Worm (Caenorhabditis elegans): ENCODE data around the gene cyp-33C1.

The cyp-33C1 gene

ce11 chrV:2135323-2135722, 44.0 kb upstream of the cyp-33C1 start (continued):
- TF ChIP-seq attf-4 (tag; optimal IDR thresholded peaks at IDR 0.05) (no peak), lim-7 (GFP tag; IDR thresholded peaks at IDR 0.05) (no peak), zag-1 (tag; optimal IDR thresholded peaks at IDR 0.05) (no peak), ZK337.2 (GFP tag; IDR thresholded peaks at IDR 0.05) (0 out of 2 replicates have a peak, but pooled peaks have one; percentile 8), T26A8.4 (GFP tag; IDR thresholded peaks at IDR 0.05) (no peak), nhr-25 (tag; optimal IDR thresholded peaks at IDR 0.05; ENCODE audit: borderline replicate concordance, insufficient read depth) (no peak), cey-2 (tag; optimal IDR thresholded peaks at IDR 0.05; ENCODE audit: borderline replicate concordance, insufficient read depth) (no peak), sdz-12 (GFP tag; optimal IDR thresholded peaks at IDR 0.05) (no peak), nhr-41 (GFP tag; IDR thresholded peaks at IDR 0.05) (no peak), lin-13 (GFP tag; optimal IDR thresholded peaks at IDR 0.05) (no peak), dve-1 (tag; optimal IDR thresholded peaks at IDR 0.05; ENCODE audit: insufficient read depth) (peak; percentile 4), arid-1 (GFP tag; conservative IDR thresholded peaks at IDR 0.05) (peak; percentile 45; the same call in 1 of the 2 replicates), nhr-77 (tag; optimal IDR thresholded peaks at IDR 0.05) (no peak), ceh-28 (tag; optimal IDR thresholded peaks at IDR 0.05) (no peak), hmg-1.1 (GFP tag; IDR thresholded peaks at IDR 0.05) (peak; percentile 34; the same call in 1 of the 2 replicates), Y75B8A.6 (GFP tag; IDR thresholded peaks at IDR 0.05) (no peak), snpc-4 (tag; optimal IDR thresholded peaks at IDR 0.05) (no peak), spr-3 (GFP tag; optimal IDR thresholded peaks at IDR 0.05) (no peak), daf-12 (tag; optimal IDR thresholded peaks at IDR 0.05) (no peak), tra-1 (GFP tag; IDR thresholded peaks at IDR 0.05) (no peak), dmd-6 (GFP tag; IDR thresholded peaks at IDR 0.05) (peak; percentile 52), dmd-9 (GFP tag; IDR thresholded peaks at IDR 0.05) (no peak), gei-8 (GFP tag; optimal IDR thresholded peaks at IDR 0.05) (no peak), dpl-1 (GFP tag; optimal IDR thresholded peaks at IDR 0.05) (peak; percentile 18), mdl-1 (tag; optimal IDR thresholded peaks at IDR 0.05) (peak in 1 of 2 experiments; percentile 68), rbr-2 (tag; optimal IDR thresholded peaks at IDR 0.05) (no peak), mxl-3 (GFP tag; optimal IDR thresholded peaks at IDR 0.05) (peak; percentile 95), nhr-6 (tag; optimal IDR thresholded peaks at IDR 0.05) (no peak), R02D3.7 (tag; optimal IDR thresholded peaks at IDR 0.05) (no peak), aly-2 (tag; optimal IDR thresholded peaks at IDR 0.05) (no peak), ceh-62 (tag; optimal IDR thresholded peaks at IDR 0.05) (no peak), T20F7.1 (GFP tag; optimal IDR thresholded peaks at IDR 0.05) (no peak), F10B5.3 (tag; optimal IDR thresholded peaks at IDR 0.05) (no peak), nhr-11 (tag; optimal IDR thresholded peaks at IDR 0.05) (peak; percentile 69)

DNA sequence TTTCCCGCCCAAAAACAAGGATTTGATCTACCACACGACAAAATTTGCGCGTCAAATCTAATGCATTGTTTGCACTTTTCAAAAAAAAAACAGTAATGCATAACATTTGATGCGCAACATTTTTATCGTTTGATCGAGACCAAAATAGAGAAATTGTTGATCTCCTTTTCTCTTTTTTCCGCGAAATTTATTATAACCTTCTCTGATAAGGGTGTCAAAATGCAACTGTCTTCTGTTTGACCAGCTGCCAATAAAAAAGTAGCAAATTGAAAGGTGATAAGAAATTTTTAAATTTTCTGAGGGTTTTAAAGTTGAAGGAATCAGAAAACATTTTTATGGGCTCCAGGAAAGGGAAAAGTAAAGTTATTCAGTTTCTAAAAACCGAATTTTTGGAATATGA, 42.3 kb upstream of the cyp-33C1 start:
- TF ChIP-seq skn-1 (tag; optimal IDR thresholded peaks at IDR 0.05): no peak
- TF ChIP-seq nhr-28 (tag; optimal IDR thresholded peaks at IDR 0.05): no peak
- TF ChIP-seq nhr-11 (tag; optimal IDR thresholded peaks at IDR 0.05): no peak
- TF ChIP-seq tag-97 (GFP tag; IDR thresholded peaks at IDR 0.05): no peak
- no peak for TF ChIP-seq mdt-29 (GFP tag; IDR thresholded peaks at IDR 0.05)
- no peak for TF ChIP-seq daf-16 (GFP tag; optimal IDR thresholded peaks at IDR 0.05)
- peak; percentile 37 for TF ChIP-seq daf-16 (tag; optimal IDR thresholded peaks at IDR 0.05)
- peak; percentile 62 for TF ChIP-seq dmd-6 (GFP tag; IDR thresholded peaks at IDR 0.05)
- no peak for TF ChIP-seq F49E8.2 (tag; optimal IDR thresholded peaks at IDR 0.05; ENCODE audit: borderline replicate concordance)

- no peak for TF ChIP-seq hlh-11 (tag; optimal IDR thresholded peaks at IDR 0.05)
- no peak for TF ChIP-seq F10B5.3 (tag; optimal IDR thresholded peaks at IDR 0.05)
- no peak for TF ChIP-seq set-16 (GFP tag; IDR thresholded peaks at IDR 0.05)
- no peak for TF ChIP-seq lir-3 (tag; optimal IDR thresholded peaks at IDR 0.05)
- TF ChIP-seq nhr-11 (tag; optimal IDR thresholded peaks at IDR 0.05): peak; percentile 43
- TF ChIP-seq ceh-28 (tag; optimal IDR thresholded peaks at IDR 0.05): no peak
- TF ChIP-seq jun-1 (tag; optimal IDR thresholded peaks at IDR 0.05): no peak
- no peak for TF ChIP-seq ces-1 (GFP tag; optimal IDR thresholded peaks at IDR 0.05)
- no peak for TF ChIP-seq pqm-1 (tag; optimal IDR thresholded peaks at IDR 0.05)
- no peak for TF ChIP-seq daf-19 (GFP tag; conservative IDR thresholded peaks at IDR 0.05)
- TF ChIP-seq spr-3 (GFP tag; optimal IDR thresholded peaks at IDR 0.05): no peak
- no peak for TF ChIP-seq unc-39 (tag; optimal IDR thresholded peaks at IDR 0.05)
- no peak for TF ChIP-seq ceh-44 (GFP tag; IDR thresholded peaks at IDR 0.05)
- peak in 1 of 2 experiments; percentile 42 for TF ChIP-seq unc-62 (GFP tag; optimal IDR thresholded peaks at IDR 0.05 in 1 of 2)
- no peak for TF ChIP-seq unc-62 (tag; optimal IDR thresholded peaks at IDR 0.05)
Measured at ce11 chrV:2138287-2138686, 41.0 kb upstream of the cyp-33C1 start.
